Fruit fly (Drosophila melanogaster) whole organism: ENCODE measurements around the gene omd.

Source experiments
- CG8478 ChIP-seq: fragments of >200 bp; optimal IDR thresholded peaks from 2 replicates; lab custom pipeline; 2018; ENCODE audit warnings: inconsistent platforms
- Dll ChIP-seq: fragments of >200 bp; optimal IDR thresholded peaks from 2 replicates; lab custom pipeline; 2017
- EcR ChIP-seq, 2 experiments: fragments of >200 bp; optimal IDR thresholded peaks; 2 replicates each; lab custom pipeline; 2017; ENCODE audit warnings: missing biosample characterization in 2 of 2, missing genetic modification characterization in 2 of 2, missing genetic modification reagents in 2 of 2
- pan ChIP-seq: fragments of >200 bp; optimal IDR thresholded peaks from 2 replicates; lab custom pipeline; 2017
- psq ChIP-seq: fragments of >200 bp; optimal IDR thresholded peaks from 2 replicates; lab custom pipeline; 2017
- usp ChIP-seq: fragments of >200 bp; optimal IDR thresholded peaks from 2 replicates; lab custom pipeline; 2017; ENCODE audit warnings: missing biosample characterization, missing genetic modification characterization, mixed read lengths

The omd gene

dm6 chr3R:13715674-13716454, 28.9 kb upstream of the omd start:
- TF ChIP-seq usp, result no peak
- TF ChIP-seq psq (lab: Kevin White, UChicago), result no peak
- TF ChIP-seq EcR (GFP tag; optimal IDR thresholded peaks at IDR 0.05; lab: Kevin White, UChicago), result no peak
- no peak for TF ChIP-seq pan
- no peak for TF ChIP-seq Dll (lab: Kevin White, UChicago)
- no peak for TF ChIP-seq CG8478 (lab: Kevin White, UChicago)

dm6 chr3R:13715012-13715673, 28.1 kb upstream of the omd start, which contains the start of gene kmr:
Gene kmr, plus strand, starts transcription at chr3R:13715207.
- TF ChIP-seq Dll (lab: Kevin White, UChicago) (no peak), pan (no peak), CG8478 (lab: Kevin White, UChicago) (no peak), EcR (GFP tag; optimal IDR thresholded peaks at IDR 0.05; lab: Kevin White, UChicago) (no peak), usp (no peak), psq (lab: Kevin White, UChicago) (no peak)

dm6 chr3R:13713984-13714532, 27.0 kb upstream of the omd start:
- TF ChIP-seq Dll (lab: Kevin White, UChicago), result no peak
- TF ChIP-seq pan, result no peak
- TF ChIP-seq EcR (GFP tag; optimal IDR thresholded peaks at IDR 0.05; lab: Kevin White, UChicago), result no peak
- no peak for TF ChIP-seq usp
- no peak for TF ChIP-seq CG8478 (lab: Kevin White, UChicago)
- TF ChIP-seq psq (lab: Kevin White, UChicago), result no peak

dm6 chr3R:13713541-13713940, 26.5 kb upstream of the omd start:
- no peak for TF ChIP-seq CG8478 (lab: Kevin White, UChicago)
- TF ChIP-seq pan, result no peak
- TF ChIP-seq usp, result no peak
- no peak for TF ChIP-seq psq (lab: Kevin White, UChicago)
- TF ChIP-seq Dll (lab: Kevin White, UChicago), result no peak
- no peak for TF ChIP-seq EcR (GFP tag; optimal IDR thresholded peaks at IDR 0.05; lab: Kevin White, UChicago)

DNA sequence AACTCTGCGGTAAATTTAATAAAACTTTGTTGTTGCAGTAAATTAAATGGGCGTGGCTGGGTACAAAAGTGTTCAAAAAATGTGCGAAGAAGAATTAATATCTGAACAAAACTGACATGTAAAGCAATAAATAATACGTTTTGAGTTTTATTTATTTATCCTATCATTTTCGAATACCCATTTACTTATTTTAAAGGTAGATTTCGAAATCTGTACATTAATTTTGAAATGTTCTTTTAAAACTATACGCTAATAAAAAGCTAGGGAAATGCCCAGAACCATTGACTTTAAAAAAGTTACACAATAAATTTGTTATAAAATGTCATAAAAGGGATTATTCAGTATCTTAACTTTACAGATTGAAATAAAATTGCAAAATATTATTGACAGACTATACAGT, 24.7 kb upstream of the omd start, which contains the start of the genes primo-1 and primo-2:
Gene primo-1, minus strand, starts transcription at position 101 of the 400 bp plus-strand sequence.
Gene primo-2, minus strand, starts transcription at position 101 of the 400 bp plus-strand sequence.
- no peak for TF ChIP-seq Dll (lab: Kevin White, UChicago)
- no peak for TF ChIP-seq EcR (GFP tag; optimal IDR thresholded peaks at IDR 0.05; lab: Kevin White, UChicago)
- no peak for TF ChIP-seq usp
- no peak for TF ChIP-seq psq (lab: Kevin White, UChicago)
- no peak for TF ChIP-seq pan
- no peak for TF ChIP-seq CG8478 (lab: Kevin White, UChicago)

DNA sequence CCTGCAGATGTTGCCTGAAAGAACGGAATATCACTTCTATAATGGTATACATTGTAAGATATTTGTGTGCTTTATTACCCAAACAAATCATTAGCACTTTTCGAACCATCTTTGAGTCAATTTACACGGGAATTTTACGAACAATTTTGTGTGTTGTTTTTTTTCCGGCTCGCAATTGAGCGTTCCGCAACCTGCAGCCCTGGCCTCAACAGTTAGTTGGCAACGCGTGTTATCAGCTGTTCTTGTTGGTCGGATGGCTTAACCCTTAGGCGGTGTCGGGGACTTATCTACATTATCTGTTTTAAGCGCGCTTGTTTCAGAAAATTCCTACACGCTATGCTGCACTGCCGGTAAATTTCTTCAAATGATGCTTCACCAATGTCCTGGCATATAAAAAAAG, 23.6 kb upstream of the omd start:
- TF ChIP-seq pan (no peak), usp (no peak), Dll (lab: Kevin White, UChicago) (no peak)

DNA sequence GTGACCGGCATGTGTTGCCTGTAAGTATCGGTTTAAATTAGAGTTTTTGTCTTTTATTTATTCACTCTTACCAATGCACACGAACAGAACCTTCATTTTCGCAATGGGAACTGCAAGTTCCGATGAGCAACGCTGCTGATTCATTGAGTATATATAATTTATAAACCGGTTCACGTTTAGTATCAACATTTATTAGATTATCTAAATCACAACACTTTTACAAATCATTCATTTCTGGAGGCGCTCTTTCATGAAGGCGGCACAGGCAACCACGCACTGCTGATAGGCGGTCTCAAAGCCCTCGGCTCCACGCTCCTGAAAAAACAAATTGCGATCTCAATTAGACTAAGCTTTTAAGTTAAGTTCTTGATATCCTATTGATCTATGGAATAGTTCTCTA, 22.8 kb upstream of the omd start, which contains the start of gene Argp:
Gene Argp, minus strand, starts transcription at position 101 of the 400 bp plus-strand sequence.
- TF ChIP-seq pan, result no peak
- TF ChIP-seq usp, result no peak
- no peak for TF ChIP-seq psq (lab: Kevin White, UChicago)

DNA sequence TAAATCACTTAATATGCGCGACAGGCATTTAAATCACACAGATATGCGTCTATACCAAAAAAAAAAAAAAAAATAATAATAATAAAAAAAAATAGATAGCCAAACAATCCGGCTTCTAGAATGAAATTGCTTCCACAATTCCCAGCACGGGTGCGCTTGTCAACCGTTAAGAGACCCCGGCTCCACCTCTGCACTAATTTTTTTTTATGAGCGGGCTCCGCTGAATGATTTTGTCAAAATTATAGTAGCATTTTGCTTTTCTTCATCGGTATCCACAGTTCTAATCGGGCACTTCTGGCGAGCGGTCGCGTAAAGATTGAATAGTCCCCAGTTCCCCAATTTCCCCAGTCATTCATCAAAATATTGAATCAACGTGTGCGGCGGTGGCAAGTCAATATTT, 19.4 kb upstream of the omd start, which contains the start of gene Adgf-C:
Gene Adgf-C, plus strand, starts transcription at position 301 of the 400 bp plus-strand sequence.
- no peak for TF ChIP-seq Dll (lab: Kevin White, UChicago)
- TF ChIP-seq psq (lab: Kevin White, UChicago), result no peak
- no peak for TF ChIP-seq usp
- TF ChIP-seq CG8478 (lab: Kevin White, UChicago), result no peak

dm6 chr3R:13705292-13705885, 18.4 kb upstream of the omd start, which contains the start of gene Adgf-D:
Gene Adgf-D, minus strand, starts transcription at chr3R:13705402.
- TF ChIP-seq Dll (lab: Kevin White, UChicago) (no peak), CG8478 (lab: Kevin White, UChicago) (no peak), psq (lab: Kevin White, UChicago) (no peak), usp (no peak), EcR (GFP tag; optimal IDR thresholded peaks at IDR 0.05; lab: Kevin White, UChicago) (no peak), pan (no peak)

dm6 chr3R:13700738-13701137, 13.7 kb upstream of the omd start, which contains the start of gene f-cup:
Gene f-cup, minus strand, starts transcription at chr3R:13700838.
- TF ChIP-seq usp (no peak), EcR (GFP tag; optimal IDR thresholded peaks at IDR 0.05; lab: Kevin White, UChicago) (no peak), psq (lab: Kevin White, UChicago) (no peak), Dll (lab: Kevin White, UChicago) (no peak), CG8478 (lab: Kevin White, UChicago) (no peak), pan (no peak)

DNA sequence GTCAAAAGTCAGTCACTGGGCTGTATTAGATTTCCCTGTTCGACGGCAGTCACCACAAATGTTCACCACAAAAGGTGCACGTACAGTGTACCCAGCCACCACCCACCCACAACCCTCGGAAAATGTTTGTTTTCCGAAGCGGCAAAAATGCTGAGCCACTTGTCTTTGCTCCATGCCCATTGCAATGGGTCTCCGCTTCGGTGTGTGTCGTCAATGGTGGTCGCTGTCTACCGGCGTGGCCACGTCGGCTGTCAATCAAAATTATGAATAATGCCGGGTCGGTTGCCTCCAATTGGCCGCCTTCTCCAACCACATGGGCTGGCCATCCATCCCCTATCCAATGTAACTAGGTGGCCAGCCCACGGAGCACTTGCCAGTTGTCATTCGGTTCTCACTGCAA, 13.2 kb upstream of the omd start, which contains the start of gene ninaB:
Gene ninaB, plus strand, starts transcription at position 374 of the 400 bp plus-strand sequence.
- no peak for TF ChIP-seq Dll (lab: Kevin White, UChicago)
- no peak for TF ChIP-seq pan
- TF ChIP-seq EcR (GFP tag; optimal IDR thresholded peaks at IDR 0.05; lab: Kevin White, UChicago), result no peak
- no peak for TF ChIP-seq psq (lab: Kevin White, UChicago)
- TF ChIP-seq CG8478 (lab: Kevin White, UChicago), result no peak
- TF ChIP-seq usp, result no peak
